Worm (Caenorhabditis elegans) whole organism, L4 larva: ENCODE results near the gene spp-2.
A peak's percentile ranks its signal among the peaks of the same experiment; 100 is the strongest.

Experiments
- ZK337.2 ChIP-seq: fragments of 200-800 bp; sonication (Bioruptor generic); IDR thresholded peaks from 2 replicates; pipeline ENCODE4 v1.3.6; 2022; ENCODE audit warnings: missing genetic modification reagents, missing genetic modification characterization, missing compliant biosample characterization
- lin-13 ChIP-seq: fragments of 150-350 bp; optimal IDR thresholded peaks from 2 replicates; lab custom pipeline; 2014; ENCODE audit warnings: missing biosample characterization, missing genetic modification reagents, missing genetic modification characterization
- nhr-28 ChIP-seq: fragments of 150-350 bp; optimal IDR thresholded peaks from 2 replicates; lab custom pipeline; 2014; ENCODE audit warnings: missing biosample characterization, missing genetic modification characterization
- snpc-1.2 ChIP-seq: fragments of 200-800 bp; sonication (Bioruptor generic); IDR thresholded peaks from 2 replicates; pipeline ENCODE4 v1.3.6; 2022; ENCODE audit warnings: missing genetic modification reagents, missing genetic modification characterization, missing compliant biosample characterization
- unc-62 ChIP-seq, 3 experiments: fragments of 150-350 bp in 1 of 3; sonication (generic microtip); optimal IDR thresholded peaks in 2 of 3; peaks in 1 of 3; 1 replicate in 1 of 3; 2 replicates in 2 of 3; lab custom pipeline; 2014 to 2017; ENCODE audit warnings: missing biosample characterization in 3 of 3, missing genetic modification characterization in 3 of 3, missing genetic modification reagents in 3 of 3, missing genotype in 1 of 3

ce11 chrX:7340394-7340793, 23.8 kb upstream of the spp-2 start:
- TF ChIP-seq ZK337.2 (GFP tag; lab: Robert Waterston, UW) (no peak), lin-13 (GFP tag; lab: Kevin White, UChicago) (no peak), nhr-28 (tag; lab: Kevin White, UChicago) (no peak), snpc-1.2 (GFP tag; lab: Robert Waterston, UW) (no peak), unc-62 (GFP tag; optimal IDR thresholded peaks at IDR 0.05 in 1 of 2; lab: Kevin White, UChicago) (peak in 1 of 2 experiments; percentile 3), unc-62 (tag; optimal IDR thresholded peaks at IDR 0.05; lab: Kevin White, UChicago) (no peak)
